Fruit fly (Drosophila melanogaster) whole organism, embryonic: Measurements from ENCODE around the gene Cat.

ENCODE experiments used
- Antp ChIP-seq: fragments of 200-800 bp; sonication (Bioruptor generic); optimal IDR thresholded peaks from 3 replicates; lab custom pipeline; 2016; ENCODE audit warnings: missing biosample characterization, missing genetic modification characterization
- B-H1 ChIP-seq: fragments of 200-800 bp; sonication (Bioruptor generic); IDR thresholded peaks from 3 replicates; pipeline ENCODE4 v1.3.6; 2022; ENCODE audit warnings: missing biosample characterization, missing genetic modification characterization
- CG10321 ChIP-seq: fragments of 200-800 bp; sonication (Bioruptor generic); IDR thresholded peaks from 2 replicates; pipeline ENCODE4 v1.3.6; 2022; ENCODE audit warnings: missing biosample characterization, missing genetic modification characterization
- CG10543 ChIP-seq: fragments of 200-800 bp; sonication (Bioruptor generic); optimal IDR thresholded peaks from 3 replicates; lab custom pipeline; 2017; ENCODE audit warnings: missing biosample characterization, mild to moderate bottlenecking, missing genetic modification characterization, moderate library complexity
- CG11247 ChIP-seq: fragments of 200-800 bp; sonication (Bioruptor generic); IDR thresholded peaks from 2 replicates; pipeline ENCODE4 v1.3.6; 2022; ENCODE audit warnings: missing biosample characterization, missing genetic modification characterization
- CG11398 ChIP-seq: fragments of 200-800 bp; sonication (Bioruptor generic); optimal IDR thresholded peaks from 2 replicates; lab custom pipeline; 2016; ENCODE audit warnings: missing biosample characterization, missing genetic modification characterization
- CG12219 ChIP-seq: fragments of 200-800 bp; sonication (Bioruptor generic); optimal IDR thresholded peaks from 3 replicates; lab custom pipeline; 2018; ENCODE audit warnings: missing biosample characterization, mild to moderate bottlenecking, missing genetic modification characterization
- CG1529 ChIP-seq: fragments of 200-800 bp; sonication (Bioruptor generic); optimal IDR thresholded peaks from 3 replicates; lab custom pipeline; 2018; ENCODE audit warnings: missing biosample characterization, missing genetic modification characterization
- CG15514 ChIP-seq: fragments of 200-800 bp; sonication (Bioruptor generic); optimal IDR thresholded peaks from 3 replicates; lab custom pipeline; 2017; ENCODE audit warnings: missing biosample characterization, missing genetic modification characterization, mild to moderate bottlenecking, moderate library complexity, missing genetic modification reagents
- CG15696 ChIP-seq: fragments of 200-800 bp; sonication (Bioruptor generic); optimal IDR thresholded peaks from 2 replicates; lab custom pipeline; 2019; ENCODE audit warnings: missing biosample characterization, mild to moderate bottlenecking, missing genetic modification characterization, moderate library complexity
- CG16779 ChIP-seq: fragments of 200-800 bp; sonication (Bioruptor generic); IDR thresholded peaks from 2 replicates; pipeline ENCODE4 v1.3.6; 2022; ENCODE audit warnings: missing biosample characterization, missing genetic modification characterization
- CG2120 ChIP-seq: fragments of 200-800 bp; sonication (Bioruptor generic); optimal IDR thresholded peaks from 3 replicates; lab custom pipeline; 2016; ENCODE audit warnings: missing biosample characterization, missing genetic modification characterization
- CG3163 ChIP-seq: fragments of 200-800 bp; sonication (Bioruptor generic); optimal IDR thresholded peaks from 3 replicates; lab custom pipeline; 2016; ENCODE audit warnings: missing biosample characterization, missing genetic modification characterization
- CG3407 ChIP-seq: fragments of 200-800 bp; sonication (Bioruptor generic); optimal IDR thresholded peaks from 2 replicates; lab custom pipeline; 2018; ENCODE audit warnings: missing biosample characterization, mild to moderate bottlenecking, missing genetic modification characterization
- CG34224 ChIP-seq: fragments of 200-800 bp; sonication (Bioruptor generic); IDR thresholded peaks from 3 replicates; pipeline ENCODE4 v1.3.6; 2022; ENCODE audit warnings: missing biosample characterization, missing genetic modification characterization; ENCODE audit not compliant: partially characterized antibody
- CG5245 ChIP-seq: fragments of 200-800 bp; sonication (Bioruptor generic); optimal IDR thresholded peaks from 3 replicates; lab custom pipeline; 2016; ENCODE audit warnings: missing biosample characterization, missing genetic modification characterization
- CG6765 ChIP-seq: fragments of 200-800 bp; sonication (Bioruptor generic); optimal IDR thresholded peaks from 3 replicates; lab custom pipeline; 2017; ENCODE audit warnings: missing biosample characterization, mild to moderate bottlenecking, missing genetic modification characterization
- CG6854 ChIP-seq: fragments of 200-800 bp; sonication (Bioruptor generic); optimal IDR thresholded peaks from 3 replicates; lab custom pipeline; 2017; ENCODE audit warnings: missing biosample characterization, mild to moderate bottlenecking, missing genetic modification characterization
- CG7556 ChIP-seq: fragments of 200-800 bp; sonication (Bioruptor generic); optimal IDR thresholded peaks from 2 replicates; lab custom pipeline; 2017; ENCODE audit warnings: missing biosample characterization, mild to moderate bottlenecking, missing genetic modification characterization
- CG7928 ChIP-seq: fragments of 200-800 bp; sonication (Bioruptor generic); optimal IDR thresholded peaks from 2 replicates; lab custom pipeline; 2017; ENCODE audit warnings: missing biosample characterization, mild to moderate bottlenecking, missing genetic modification characterization
- CG9932 ChIP-seq: fragments of 200-800 bp; sonication (Bioruptor generic); IDR thresholded peaks from 2 replicates; pipeline ENCODE4 v1.3.6; 2022; ENCODE audit warnings: missing biosample characterization, missing genetic modification characterization
- Chrac-16 ChIP-seq: fragments of 200-800 bp; sonication (Bioruptor generic); optimal IDR thresholded peaks from 3 replicates; lab custom pipeline; 2016; ENCODE audit warnings: missing biosample characterization, missing genetic modification characterization
- Dad ChIP-seq: fragments of 200-800 bp; sonication (Bioruptor generic); optimal IDR thresholded peaks from 3 replicates; lab custom pipeline; 2016; ENCODE audit warnings: missing biosample characterization, missing genetic modification characterization
- Dek ChIP-seq: fragments of 200-800 bp; sonication (Bioruptor generic); optimal IDR thresholded peaks from 3 replicates; lab custom pipeline; 2019; ENCODE audit warnings: missing biosample characterization, mild to moderate bottlenecking, missing genetic modification characterization, moderate library complexity
- HHEX ChIP-seq: fragments of 200-800 bp; sonication (Bioruptor generic); optimal IDR thresholded peaks from 3 replicates; lab custom pipeline; 2017; ENCODE audit warnings: missing biosample characterization, mild to moderate bottlenecking, missing genetic modification characterization, missing genetic modification reagents
- Hr3 ChIP-seq: fragments of 200-800 bp; sonication (Bioruptor generic); optimal IDR thresholded peaks from 3 replicates; lab custom pipeline; 2016; ENCODE audit warnings: missing biosample characterization, missing genetic modification characterization
- Hr39 ChIP-seq: fragments of >200 bp; optimal IDR thresholded peaks from 2 replicates; lab custom pipeline; 2017
- MBD-R2 ChIP-seq: fragments of 200-800 bp; sonication (Bioruptor generic); IDR thresholded peaks from 2 replicates; pipeline ENCODE4 v1.3.6; 2022; ENCODE audit warnings: missing biosample characterization, missing genetic modification characterization
- Mes4 ChIP-seq: fragments of 200-800 bp; sonication (Bioruptor generic); optimal IDR thresholded peaks from 2 replicates; lab custom pipeline; 2016; ENCODE audit warnings: missing biosample characterization, missing genetic modification characterization
- Mrtf ChIP-seq: fragments of 200-800 bp; sonication (Bioruptor generic); IDR thresholded peaks from 3 replicates; pipeline ENCODE4 v1.3.6; 2022; ENCODE audit warnings: missing biosample characterization, missing genetic modification characterization
- Neu2 ChIP-seq: fragments of 200-800 bp; sonication (Bioruptor generic); optimal IDR thresholded peaks from 3 replicates; lab custom pipeline; 2016; ENCODE audit warnings: missing biosample characterization, missing genetic modification characterization, borderline replicate concordance
- NfI ChIP-seq: fragments of 200-800 bp; sonication (Bioruptor generic); optimal IDR thresholded peaks from 3 replicates; lab custom pipeline; 2018; ENCODE audit warnings: missing biosample characterization, mild to moderate bottlenecking, missing genetic modification characterization, moderate library complexity
- PHDP ChIP-seq: fragments of 200-800 bp; sonication (Bioruptor generic); optimal IDR thresholded peaks from 3 replicates; lab custom pipeline; 2018; ENCODE audit warnings: missing biosample characterization, mild to moderate bottlenecking, missing genetic modification characterization, moderate library complexity
- Sox100B ChIP-seq: fragments of 200-800 bp; sonication (Bioruptor generic); optimal IDR thresholded peaks from 3 replicates; lab custom pipeline; 2018; ENCODE audit warnings: missing biosample characterization, mild to moderate bottlenecking, missing genetic modification characterization
- Spps ChIP-seq: fragments of 200-800 bp; sonication (Bioruptor generic); optimal IDR thresholded peaks from 2 replicates; lab custom pipeline; 2018; ENCODE audit warnings: missing biosample characterization, mild to moderate bottlenecking, missing genetic modification characterization
- Xrp1 ChIP-seq: fragments of 200-800 bp; sonication (Bioruptor generic); IDR thresholded peaks from 2 replicates; pipeline ENCODE4 v1.3.6; 2022; ENCODE audit warnings: missing biosample characterization, missing genetic modification characterization
- YL-1 ChIP-seq: fragments of 200-800 bp; sonication (Bioruptor generic); optimal IDR thresholded peaks from 3 replicates; lab custom pipeline; 2017; ENCODE audit warnings: missing biosample characterization, mild to moderate bottlenecking, missing genetic modification characterization
- ab ChIP-seq: fragments of 200-800 bp; sonication (Bioruptor generic); optimal IDR thresholded peaks from 2 replicates; lab custom pipeline; 2016; ENCODE audit warnings: missing biosample characterization, missing genetic modification characterization
- ac ChIP-seq: fragments of 200-800 bp; sonication (Bioruptor generic); optimal IDR thresholded peaks from 3 replicates; lab custom pipeline; 2017; ENCODE audit warnings: missing biosample characterization, mild to moderate bottlenecking, missing genetic modification characterization
- croc ChIP-seq: fragments of 200-800 bp; sonication (Bioruptor generic); conservative IDR thresholded peaks from 3 replicates; pipeline ENCODE4 v1.3.6; 2022; ENCODE audit warnings: missing biosample characterization, missing genetic modification characterization
- ems ChIP-seq: fragments of 200-800 bp; sonication (Bioruptor generic); optimal IDR thresholded peaks from 3 replicates; lab custom pipeline; 2016; ENCODE audit warnings: missing biosample characterization, missing genetic modification characterization
- gt ChIP-seq: fragments of 200-800 bp; sonication (Bioruptor generic); IDR thresholded peaks from 2 replicates; pipeline ENCODE4 v1.3.6; 2022; ENCODE audit warnings: missing biosample characterization, missing genetic modification characterization
- jigr1 ChIP-seq: fragments of 200-800 bp; sonication (Bioruptor generic); IDR thresholded peaks from 3 replicates; pipeline ENCODE4 v1.3.6; 2022; ENCODE audit warnings: missing biosample characterization, missing genetic modification characterization
- kay ChIP-seq: fragments of 200-800 bp; sonication (Bioruptor generic); optimal IDR thresholded peaks from 2 replicates; lab custom pipeline; 2016; ENCODE audit warnings: missing biosample characterization, missing genetic modification characterization
- mld ChIP-seq: fragments of 200-800 bp; sonication (Bioruptor generic); IDR thresholded peaks from 3 replicates; pipeline ENCODE4 v1.3.6; 2022; ENCODE audit warnings: missing biosample characterization, missing genetic modification characterization; ENCODE audit not compliant: partially characterized antibody
- nerfin-1 ChIP-seq: fragments of 200-800 bp; sonication (Bioruptor generic); optimal IDR thresholded peaks from 3 replicates; lab custom pipeline; 2019; ENCODE audit warnings: missing biosample characterization, mild to moderate bottlenecking, missing genetic modification characterization, moderate library complexity
- p53 ChIP-seq: fragments of 200-800 bp; sonication (Bioruptor generic); optimal IDR thresholded peaks from 2 replicates; lab custom pipeline; 2016; ENCODE audit warnings: missing biosample characterization, missing genetic modification characterization
- pum ChIP-seq: fragments of 200-800 bp; sonication (Bioruptor generic); optimal IDR thresholded peaks from 2 replicates; lab custom pipeline; 2016; ENCODE audit warnings: missing biosample characterization, missing genetic modification characterization
- sc ChIP-seq, 3 experiments: fragments of >200 bp in 2 of 3; fragments of 200-800 bp in 1 of 3; sonication (Bioruptor generic) in 1 of 3; optimal IDR thresholded peaks; 2 replicates in 2 of 3; 3 replicates in 1 of 3; lab custom pipeline; 2017; ENCODE audit warnings: mild to moderate bottlenecking in 1 of 3, missing biosample characterization in 1 of 3, missing genetic modification characterization in 1 of 3, missing genetic modification reagents in 1 of 3
- shn ChIP-seq: fragments of 200-800 bp; sonication (Bioruptor generic); optimal IDR thresholded peaks from 3 replicates; lab custom pipeline; 2016; ENCODE audit warnings: missing biosample characterization, missing genetic modification characterization
- so ChIP-seq: fragments of 200-800 bp; sonication (Bioruptor generic); IDR thresholded peaks from 3 replicates; pipeline ENCODE4 v1.3.6; 2022; ENCODE audit warnings: missing biosample characterization, missing genetic modification characterization
- sob ChIP-seq: fragments of 200-800 bp; sonication (Bioruptor generic); IDR thresholded peaks from 2 replicates; pipeline ENCODE4 v1.3.6; 2022; ENCODE audit warnings: missing biosample characterization, missing genetic modification characterization

Cat gene

DNA sequence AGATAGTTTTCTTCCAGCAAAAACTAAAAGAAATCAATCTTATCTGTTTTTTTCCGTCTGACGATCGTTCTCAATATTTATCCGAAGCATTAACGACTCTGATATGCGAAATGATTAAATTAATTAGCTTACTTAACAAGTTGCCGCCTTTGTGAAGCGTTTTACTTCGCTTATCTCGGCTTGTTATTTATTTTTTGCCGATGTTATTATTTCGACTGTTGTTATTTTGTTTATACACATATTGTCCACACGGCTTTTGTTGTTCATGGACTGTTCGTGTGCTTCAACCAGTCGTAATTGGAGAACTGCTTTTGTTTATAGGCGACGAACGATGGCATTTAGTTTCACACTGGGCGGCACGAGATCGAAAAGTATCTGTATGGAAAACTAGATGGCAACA, 10.8 kb downstream of the Cat start (continued):
- no peak for TF ChIP-seq nerfin-1
- no peak for TF ChIP-seq CG12219
- TF ChIP-seq kay (GFP tag; lab: Kevin White, UChicago) = no peak
- no peak for TF ChIP-seq jigr1 (GFP tag; lab: Robert Waterston, UW)
- TF ChIP-seq YL-1 (GFP tag; lab: Kevin White, UChicago) = no peak
- no peak for TF ChIP-seq CG3163 (GFP tag; lab: Kevin White, UChicago)
- no peak for TF ChIP-seq CG7928 (GFP tag; lab: Kevin White, UChicago)
- TF ChIP-seq p53 (GFP tag; lab: Kevin White, UChicago) = no peak
- no peak for TF ChIP-seq ems (GFP tag; lab: Kevin White, UChicago)
- TF ChIP-seq Xrp1 (GFP tag; lab: Robert Waterston, UW) = 0 out of 2 replicates have a peak, but pooled peaks have one; percentile 10
- TF ChIP-seq Hr3 (GFP tag; lab: Kevin White, UChicago) = no peak
- TF ChIP-seq CG5245 (GFP tag; lab: Kevin White, UChicago) = no peak
- no peak for TF ChIP-seq Neu2 (GFP tag; lab: Kevin White, UChicago)
- no peak for TF ChIP-seq Antp (GFP tag; lab: Kevin White, UChicago)
- TF ChIP-seq CG3407 = no peak
- no peak for TF ChIP-seq Mrtf (GFP tag; lab: Robert Waterston, UW)
- TF ChIP-seq so (GFP tag; lab: Robert Waterston, UW) = peak; percentile 45; the same call in 1 of the 3 replicates
- no peak for TF ChIP-seq NfI (GFP tag; lab: Kevin White, UChicago)
- 0 out of 2 replicates have a peak, but pooled peaks have one; percentile 16 for TF ChIP-seq sob (GFP tag; lab: Robert Waterston, UW)
- no peak for TF ChIP-seq MBD-R2 (GFP tag; lab: Robert Waterston, UW)
- TF ChIP-seq CG34224 (GFP tag; lab: Robert Waterston, UW) = no peak
- TF ChIP-seq CG1529 (GFP tag; lab: Kevin White, UChicago) = no peak
- TF ChIP-seq CG2120 (GFP tag; lab: Kevin White, UChicago) = no peak
- TF ChIP-seq ab (GFP tag; lab: Kevin White, UChicago) = no peak
- peak; percentile 5 for TF ChIP-seq CG15696 (tag; lab: Kevin White, UChicago)
- TF ChIP-seq ac (GFP tag; lab: Kevin White, UChicago) = no peak
- no peak for TF ChIP-seq CG9932 (GFP tag; lab: Robert Waterston, UW)
- TF ChIP-seq CG6854 (GFP tag; lab: Kevin White, UChicago) = no peak
- no peak for TF ChIP-seq CG6765 (GFP tag; lab: Kevin White, UChicago)
- TF ChIP-seq Sox100B = no peak
- TF ChIP-seq PHDP (tag; lab: Kevin White, UChicago) = peak; percentile 53
- TF ChIP-seq shn (GFP tag; lab: Kevin White, UChicago) = no peak
- TF ChIP-seq CG15514 (GFP tag; lab: Kevin White, UChicago) = peak; percentile 38
- TF ChIP-seq Mes4 = no peak
- TF ChIP-seq Chrac-16 (GFP tag; lab: Kevin White, UChicago) = no peak
- TF ChIP-seq pum (GFP tag; lab: Kevin White, UChicago) = no peak
- no peak for TF ChIP-seq Dad (GFP tag; lab: Kevin White, UChicago)
- TF ChIP-seq CG16779 (GFP tag; lab: Robert Waterston, UW) = no peak
- peak; percentile 45 for TF ChIP-seq Dek (tag; lab: Kevin White, UChicago)
- no peak for TF ChIP-seq CG11247
- TF ChIP-seq CG10321 = no peak
- peak; percentile 19 for TF ChIP-seq CG7556 (GFP tag; lab: Kevin White, UChicago)
- no peak for TF ChIP-seq sc (optimal IDR thresholded peaks at IDR 0.05; lab: Kevin White, UChicago)
- no peak for TF ChIP-seq sc (GFP tag; optimal IDR thresholded peaks at IDR 0.05; lab: Kevin White, UChicago)
- no peak for TF ChIP-seq Hr39
- no peak for TF ChIP-seq gt
- no peak for TF ChIP-seq Spps (tag; lab: Kevin White, UChicago)
- TF ChIP-seq croc (GFP tag; lab: Robert Waterston, UW) = no peak
- no peak for TF ChIP-seq mld (GFP tag; lab: Robert Waterston, UW)
- peak; percentile 56 for TF ChIP-seq CG10543 (GFP tag; lab: Kevin White, UChicago)
- TF ChIP-seq CG11398 = no peak
- TF ChIP-seq B-H1 (GFP tag; lab: Robert Waterston, UW) = no peak
- peak; percentile 33 for TF ChIP-seq HHEX (GFP tag; lab: Kevin White, UChicago)
